Worm (Caenorhabditis elegans) whole organism, L1 larva: ENCODE results near the gene Y59C2A.1.

ENCODE experiments used
- F16B12.6 ChIP-seq: fragments of 150-350 bp; optimal IDR thresholded peaks from 2 replicates; lab custom pipeline; 2014; ENCODE audit warnings: missing biosample characterization, missing genetic modification characterization
- Y116A8C.19 ChIP-seq: sonication (generic microtip); optimal IDR thresholded peaks from 2 replicates; lab custom pipeline; 2016; ENCODE audit warnings: missing compliant biosample characterization, missing genetic modification characterization, borderline replicate concordance
- aha-1 ChIP-seq: fragments of 150-350 bp; optimal IDR thresholded peaks from 2 replicates; lab custom pipeline; 2014; ENCODE audit warnings: missing biosample characterization, missing genetic modification characterization
- aly-2 ChIP-seq: fragments of 150-350 bp; optimal IDR thresholded peaks from 2 replicates; lab custom pipeline; 2014; ENCODE audit warnings: missing biosample characterization, missing genetic modification characterization
- ama-1 ChIP-seq: fragments of 150-350 bp; optimal IDR thresholded peaks from 2 replicates; lab custom pipeline; 2014
- blmp-1 ChIP-seq: fragments of 150-350 bp; optimal IDR thresholded peaks from 2 replicates; lab custom pipeline; 2014; ENCODE audit warnings: missing biosample characterization, missing genetic modification characterization
- ceh-63 ChIP-seq: fragments of 200-800 bp; sonication (Bioruptor generic); optimal IDR thresholded peaks from 2 replicates; lab custom pipeline; 2018; ENCODE audit warnings: mild to moderate bottlenecking, missing genetic modification characterization, missing compliant biosample characterization
- ceh-82 ChIP-seq, 3 experiments: fragments of 150-350 bp in 1 of 3; sonication (generic microtip) in 2 of 3; optimal IDR thresholded peaks; 2 replicates each; lab custom pipeline; 2014 to 2017; ENCODE audit warnings: missing biosample characterization in 3 of 3, missing genetic modification characterization in 3 of 3
- ces-1 ChIP-seq: fragments of 150-350 bp; optimal IDR thresholded peaks from 2 replicates; lab custom pipeline; 2014; ENCODE audit warnings: missing biosample characterization, missing genetic modification reagents, missing genetic modification characterization
- dsc-1 ChIP-seq: sonication (generic microtip); optimal IDR thresholded peaks from 2 replicates; lab custom pipeline; 2016; ENCODE audit warnings: mild to moderate bottlenecking, missing genetic modification characterization, missing compliant biosample characterization
- efl-1 ChIP-seq, 4 experiments: fragments of 150-350 bp; optimal IDR thresholded peaks in 3 of 4; peaks in 1 of 4; 1 replicate in 1 of 4; 2 replicates in 3 of 4; lab custom pipeline; 2014; ENCODE audit warnings: missing biosample characterization in 2 of 4, missing genetic modification characterization in 2 of 4, missing genetic modification reagents in 2 of 4
- efl-3 ChIP-seq: fragments of 200-800 bp; sonication (Bioruptor generic); optimal IDR thresholded peaks from 2 replicates; lab custom pipeline; 2018; ENCODE audit warnings: mild to moderate bottlenecking, missing genetic modification characterization, missing compliant biosample characterization
- egl-27 ChIP-seq, 2 experiments: fragments of 150-350 bp in 1 of 2; sonication (generic microtip); optimal IDR thresholded peaks; 3 replicates each; lab custom pipeline; 2017 to 2018; ENCODE audit warnings: missing biosample characterization in 2 of 2, missing genetic modification characterization in 2 of 2, missing genetic modification reagents in 2 of 2
- elt-2 ChIP-seq: sonication (generic microtip); optimal IDR thresholded peaks from 2 replicates; lab custom pipeline; 2016; ENCODE audit warnings: missing genetic modification characterization, mild to moderate bottlenecking, inconsistent platforms, missing compliant biosample characterization, missing genetic modification reagents
- fos-1 ChIP-seq: fragments of 150-350 bp; optimal IDR thresholded peaks from 2 replicates; lab custom pipeline; 2014; ENCODE audit warnings: missing biosample characterization, missing genetic modification characterization
- grh-1 ChIP-seq: fragments of 200-800 bp; sonication (Bioruptor generic); IDR thresholded peaks from 2 replicates; pipeline ENCODE4 v1.3.6; 2022; ENCODE audit warnings: missing genetic modification reagents, missing genetic modification characterization, missing compliant biosample characterization
- hlh-4 ChIP-seq: sonication (generic microtip); optimal IDR thresholded peaks from 2 replicates; lab custom pipeline; 2016; ENCODE audit warnings: mild to moderate bottlenecking, missing genetic modification characterization, missing compliant biosample characterization
- hpl-2 ChIP-seq: fragments of 150-350 bp; optimal IDR thresholded peaks from 2 replicates; lab custom pipeline; 2014; ENCODE audit warnings: missing biosample characterization, missing genetic modification reagents, missing genetic modification characterization
- irx-1 ChIP-seq: sonication (generic microtip); optimal IDR thresholded peaks from 2 replicates; lab custom pipeline; 2016; ENCODE audit warnings: missing genetic modification characterization, missing compliant biosample characterization
- lin-14 ChIP-seq: fragments of 200-800 bp; sonication (Bioruptor generic); optimal IDR thresholded peaks from 2 replicates; lab custom pipeline; 2018; ENCODE audit warnings: mild to moderate bottlenecking, missing genetic modification characterization, moderate library complexity, missing compliant biosample characterization
- lin-15B ChIP-seq: fragments of 150-350 bp; sonication (generic microtip); optimal IDR thresholded peaks from 3 replicates; lab custom pipeline; 2014; ENCODE audit warnings: missing biosample characterization, missing genetic modification characterization
- lin-35 ChIP-seq, 2 experiments: fragments of 150-350 bp; optimal IDR thresholded peaks; 2 replicates each; lab custom pipeline; 2014; ENCODE audit warnings: missing biosample characterization in 2 of 2, missing genetic modification characterization in 2 of 2, missing genetic modification reagents in 2 of 2
- lir-3 ChIP-seq: sonication (generic microtip); optimal IDR thresholded peaks from 2 replicates; lab custom pipeline; 2016; ENCODE audit warnings: mild to moderate bottlenecking, missing genetic modification characterization, moderate library complexity, missing compliant biosample characterization; ENCODE audit not compliant: poor library complexity
- lsy-2 ChIP-seq, 2 experiments: fragments of 150-350 bp; optimal IDR thresholded peaks; 2 replicates each; lab custom pipeline; 2014; ENCODE audit warnings: missing biosample characterization in 2 of 2, missing genetic modification characterization in 2 of 2
- mab-9 ChIP-seq: fragments of 200-800 bp; sonication (Bioruptor generic); IDR thresholded peaks from 2 replicates; pipeline ENCODE4 v1.3.6; 2022; ENCODE audit warnings: missing genetic modification reagents, missing genetic modification characterization, missing compliant biosample characterization
- mdl-1 ChIP-seq, 2 experiments: fragments of 150-350 bp; optimal IDR thresholded peaks; 2 replicates each; lab custom pipeline; 2014 to 2017; ENCODE audit warnings: missing biosample characterization in 2 of 2, missing genetic modification characterization in 2 of 2, inconsistent platforms in 1 of 2
- mef-2 ChIP-seq: fragments of 150-350 bp; optimal IDR thresholded peaks from 2 replicates; lab custom pipeline; 2014; ENCODE audit warnings: missing biosample characterization, missing genetic modification characterization
- nhr-11 ChIP-seq: fragments of 150-350 bp; optimal IDR thresholded peaks from 2 replicates; lab custom pipeline; 2014; ENCODE audit warnings: missing biosample characterization, missing genetic modification characterization
- nhr-12 ChIP-seq: sonication (generic microtip); optimal IDR thresholded peaks from 2 replicates; lab custom pipeline; 2017; ENCODE audit warnings: missing biosample characterization, missing genetic modification characterization
- nhr-20 ChIP-seq: sonication (generic microtip); optimal IDR thresholded peaks from 2 replicates; lab custom pipeline; 2016; ENCODE audit warnings: mild to moderate bottlenecking, missing genetic modification characterization, missing compliant biosample characterization
- nhr-237 ChIP-seq: fragments of 150-350 bp; optimal IDR thresholded peaks from 2 replicates; lab custom pipeline; 2014; ENCODE audit warnings: missing biosample characterization, missing genetic modification characterization
- nhr-47 ChIP-seq: sonication (generic microtip); optimal IDR thresholded peaks from 2 replicates; lab custom pipeline; 2016; ENCODE audit warnings: mild to moderate bottlenecking, missing genetic modification characterization, moderate library complexity, missing compliant biosample characterization
- nhr-71 ChIP-seq: sonication (generic microtip); optimal IDR thresholded peaks from 2 replicates; lab custom pipeline; 2016; ENCODE audit warnings: mild to moderate bottlenecking, missing genetic modification characterization, moderate library complexity, missing compliant biosample characterization
- nhr-76 ChIP-seq: sonication (generic microtip); optimal IDR thresholded peaks from 2 replicates; lab custom pipeline; 2017; ENCODE audit warnings: missing biosample characterization, missing genetic modification characterization
- nhr-84 ChIP-seq: sonication (generic microtip); optimal IDR thresholded peaks from 2 replicates; lab custom pipeline; 2017; ENCODE audit warnings: missing biosample characterization, missing genetic modification characterization
- nhr-90 ChIP-seq: sonication (generic microtip); optimal IDR thresholded peaks from 2 replicates; lab custom pipeline; 2016; ENCODE audit warnings: mild to moderate bottlenecking, missing genetic modification characterization, missing compliant biosample characterization; ENCODE audit not compliant: poor library complexity
- pax-3 ChIP-seq: fragments of 200-800 bp; sonication (Bioruptor generic); optimal IDR thresholded peaks from 2 replicates; lab custom pipeline; 2018; ENCODE audit warnings: mild to moderate bottlenecking, missing genetic modification characterization, moderate library complexity, missing compliant biosample characterization
- pqm-1 ChIP-seq: sonication (generic microtip); optimal IDR thresholded peaks from 3 replicates; lab custom pipeline; 2017; ENCODE audit warnings: missing biosample characterization, missing genetic modification characterization
- snpc-4 ChIP-seq: fragments of 150-350 bp; optimal IDR thresholded peaks from 2 replicates; lab custom pipeline; 2014; ENCODE audit warnings: missing biosample characterization, missing genetic modification characterization
- sptf-1 ChIP-seq: fragments of 150-350 bp; optimal IDR thresholded peaks from 2 replicates; lab custom pipeline; 2014; ENCODE audit warnings: missing biosample characterization, missing genetic modification characterization
- sup-37 ChIP-seq: fragments of 200-800 bp; sonication (Bioruptor generic); optimal IDR thresholded peaks from 2 replicates; lab custom pipeline; 2018; ENCODE audit warnings: mild to moderate bottlenecking, missing genetic modification characterization, missing compliant biosample characterization
- tbx-2 ChIP-seq: sonication (generic microtip); optimal IDR thresholded peaks from 2 replicates; lab custom pipeline; 2016; ENCODE audit warnings: missing genetic modification characterization, missing compliant biosample characterization
- tlp-1 ChIP-seq: fragments of 150-350 bp; optimal IDR thresholded peaks from 2 replicates; lab custom pipeline; 2014; ENCODE audit warnings: missing biosample characterization, missing genetic modification characterization
- unc-30 ChIP-seq: sonication (generic microtip); optimal IDR thresholded peaks from 2 replicates; lab custom pipeline; 2017; ENCODE audit warnings: missing biosample characterization, missing genetic modification characterization
- unc-86 ChIP-seq: sonication (generic microtip); optimal IDR thresholded peaks from 2 replicates; lab custom pipeline; 2016; ENCODE audit warnings: missing genetic modification characterization, missing compliant biosample characterization
- xbp-1 ChIP-seq: sonication (generic microtip); optimal IDR thresholded peaks from 2 replicates; lab custom pipeline; 2016; ENCODE audit warnings: missing genetic modification characterization, missing compliant biosample characterization
- zip-4 ChIP-seq: fragments of 200-800 bp; sonication (Bioruptor generic); optimal IDR thresholded peaks from 2 replicates; lab custom pipeline; 2018; ENCODE audit warnings: mild to moderate bottlenecking, missing genetic modification characterization, moderate library complexity, missing compliant biosample characterization
- ztf-11 ChIP-seq, 2 experiments: sonication (generic microtip); optimal IDR thresholded peaks; 2 replicates each; lab custom pipeline; 2016 to 2017; ENCODE audit warnings: missing genetic modification characterization in 2 of 2, missing biosample characterization in 1 of 2, missing compliant biosample characterization in 1 of 2

Y59C2A.1 gene

ce11 chrII:2190522-2190921 is 17.4 kb upstream of the Y59C2A.1 start:
- no peak for TF ChIP-seq efl-1 (optimal IDR thresholded peaks at IDR 0.05; lab: Kevin White, UChicago)
- TF ChIP-seq efl-1 (GFP tag; optimal IDR thresholded peaks at IDR 0.05 in 1 of 2; lab: Kevin White, UChicago): peak in 1 of 2 experiments; percentile 82
- no peak for TF ChIP-seq dsc-1 (tag; lab: Kevin White, UChicago)
- no peak for TF ChIP-seq ztf-11 (tag; optimal IDR thresholded peaks at IDR 0.05; lab: Kevin White, UChicago)
- peak; percentile 19 for TF ChIP-seq lin-14 (GFP tag; lab: Kevin White, UChicago)

- TF ChIP-seq efl-3 (GFP tag; lab: Kevin White, UChicago) (no peak), nhr-11 (tag; lab: Kevin White, UChicago) (no peak), irx-1 (tag; lab: Kevin White, UChicago) (no peak), lin-14 (GFP tag; lab: Kevin White, UChicago) (peak; percentile 70), nhr-71 (tag; lab: Kevin White, UChicago) (no peak), snpc-4 (no peak), unc-86 (tag; lab: Kevin White, UChicago) (peak; percentile 1), tlp-1 (tag; lab: Kevin White, UChicago) (no peak)
- TF ChIP-seq, all 84 proteins: peak for 2
Observed at ce11 chrII:2191383-2191782, 16.5 kb upstream of the Y59C2A.1 start.

- TF ChIP-seq mab-9: no peak
- TF ChIP-seq F16B12.6 (tag; lab: Kevin White, UChicago): no peak
- no peak for TF ChIP-seq nhr-47
- no peak for TF ChIP-seq elt-2
- TF ChIP-seq mdl-1 (tag; optimal IDR thresholded peaks at IDR 0.05; lab: Kevin White, UChicago): no peak
- no peak for TF ChIP-seq sup-37
- no peak for TF ChIP-seq tbx-2 (tag; lab: Kevin White, UChicago)
- no peak for TF ChIP-seq aly-2 (tag; lab: Kevin White, UChicago)
- TF ChIP-seq pqm-1 (tag; lab: Kevin White, UChicago): no peak
- TF ChIP-seq lin-14 (GFP tag; lab: Kevin White, UChicago): no peak
- no peak for TF ChIP-seq zip-4
- no peak for TF ChIP-seq nhr-90 (tag; lab: Kevin White, UChicago)
- no peak for TF ChIP-seq hlh-4 (tag; lab: Kevin White, UChicago)
- no peak for TF ChIP-seq Y116A8C.19 (tag; lab: Kevin White, UChicago)
- TF ChIP-seq fos-1 (tag; lab: Kevin White, UChicago): no peak
- TF ChIP-seq lin-35 (GFP tag; optimal IDR thresholded peaks at IDR 0.05; lab: Kevin White, UChicago): no peak
- TF ChIP-seq aha-1 (tag; lab: Kevin White, UChicago): no peak
- TF ChIP-seq egl-27 (tag; optimal IDR thresholded peaks at IDR 0.05; lab: Kevin White, UChicago): no peak
- TF ChIP-seq nhr-12 (tag; lab: Kevin White, UChicago): no peak
Observed at ce11 chrII:2192267-2192666, 15.6 kb upstream of the Y59C2A.1 start.

- TF ChIP-seq nhr-84 (tag; lab: Kevin White, UChicago) (no peak), ceh-63 (GFP tag; lab: Kevin White, UChicago) (no peak), ama-1 (no peak), grh-1 (GFP tag; lab: Robert Waterston, UW) (no peak), xbp-1 (tag; lab: Kevin White, UChicago) (peak; percentile 21), sup-37 (no peak), ceh-82 (tag; optimal IDR thresholded peaks at IDR 0.05; lab: Kevin White, UChicago) (peak; percentile 26 to 77 (median 45)), lir-3 (tag; lab: Kevin White, UChicago) (no peak), lin-15B (tag; lab: Kevin White, UChicago) (no peak), nhr-76 (tag; lab: Kevin White, UChicago) (no peak), nhr-71 (tag; lab: Kevin White, UChicago) (peak; percentile 56), hpl-2 (GFP tag; lab: Kevin White, UChicago) (no peak), nhr-237 (tag; lab: Kevin White, UChicago) (no peak), nhr-20 (tag; lab: Kevin White, UChicago) (peak; percentile 21), egl-27 (tag; optimal IDR thresholded peaks at IDR 0.05; lab: Kevin White, UChicago) (no peak), blmp-1 (peak; percentile 39), mef-2 (tag; lab: Kevin White, UChicago) (no peak), aly-2 (tag; lab: Kevin White, UChicago) (no peak), lsy-2 (tag; optimal IDR thresholded peaks at IDR 0.05; lab: Kevin White, UChicago) (peak; percentile 50 to 77), pax-3 (no peak), unc-30 (no peak), mab-9 (no peak), ces-1 (GFP tag; lab: Kevin White, UChicago) (no peak), aha-1 (tag; lab: Kevin White, UChicago) (no peak), sptf-1 (tag; lab: Kevin White, UChicago) (no peak)
Observed at ce11 chrII:2195541-2195940, 12.4 kb upstream of the Y59C2A.1 start.
